Worm (Caenorhabditis elegans) whole organism, L4 larva: ENCODE data around the gene copb-2.

ENCODE experiments used
- D1046.2 ChIP-seq: fragments of 200-800 bp; sonication (Bioruptor generic); IDR thresholded peaks from 2 replicates; pipeline ENCODE4 v1.3.6; 2022; ENCODE audit warnings: missing genetic modification characterization, missing compliant biosample characterization
- F10B5.3 ChIP-seq: sonication (generic microtip); optimal IDR thresholded peaks from 2 replicates; lab custom pipeline; 2016; ENCODE audit warnings: mild to moderate bottlenecking, missing genetic modification characterization, missing compliant biosample characterization
- F26F4.8 ChIP-seq: fragments of 200-800 bp; sonication (Bioruptor generic); conservative IDR thresholded peaks from 2 replicates; pipeline ENCODE4 v1.3.6; 2022; ENCODE audit warnings: missing genetic modification characterization, missing compliant biosample characterization
- R02D3.7 ChIP-seq: fragments of 150-350 bp; sonication (generic microtip); optimal IDR thresholded peaks from 3 replicates; lab custom pipeline; 2014; ENCODE audit warnings: missing biosample characterization, missing genetic modification characterization
- T20F7.1 ChIP-seq: fragments of 200-800 bp; sonication (Bioruptor generic); optimal IDR thresholded peaks from 2 replicates; lab custom pipeline; 2018; ENCODE audit warnings: mild to moderate bottlenecking, missing genetic modification characterization, missing compliant biosample characterization
- T26A8.4 ChIP-seq: fragments of 200-800 bp; sonication (Bioruptor generic); IDR thresholded peaks from 2 replicates; pipeline ENCODE4 v1.3.6; 2022; ENCODE audit warnings: missing genetic modification characterization, missing compliant biosample characterization
- Y48G9A.11 ChIP-seq: fragments of 200-800 bp; sonication (Bioruptor generic); IDR thresholded peaks from 2 replicates; pipeline ENCODE4 v1.3.6; 2022; ENCODE audit warnings: missing genetic modification reagents, missing genetic modification characterization, missing compliant biosample characterization
- Y75B8A.6 ChIP-seq: fragments of 200-800 bp; sonication (Bioruptor generic); IDR thresholded peaks from 2 replicates; pipeline ENCODE4 v1.3.6; 2022; ENCODE audit warnings: missing genetic modification reagents, missing genetic modification characterization, missing compliant biosample characterization
- ZK337.2 ChIP-seq: fragments of 200-800 bp; sonication (Bioruptor generic); IDR thresholded peaks from 2 replicates; pipeline ENCODE4 v1.3.6; 2022; ENCODE audit warnings: missing genetic modification reagents, missing genetic modification characterization, missing compliant biosample characterization
- ama-1 ChIP-seq: fragments of 150-350 bp; optimal IDR thresholded peaks from 2 replicates; lab custom pipeline; 2014; ENCODE audit warnings: inconsistent platforms, mixed read lengths
- ceh-62 ChIP-seq: sonication (generic microtip); optimal IDR thresholded peaks from 2 replicates; lab custom pipeline; 2017; ENCODE audit warnings: missing biosample characterization, missing genetic modification characterization
- ces-1 ChIP-seq: fragments of 150-350 bp; sonication (generic microtip); optimal IDR thresholded peaks from 4 replicates; lab custom pipeline; 2014; ENCODE audit warnings: missing biosample characterization, missing genetic modification reagents, missing genetic modification characterization
- ctbp-1 ChIP-seq: fragments of 200-800 bp; sonication (Bioruptor generic); IDR thresholded peaks from 2 replicates; pipeline ENCODE4 v1.3.6; 2022; ENCODE audit warnings: missing genetic modification reagents, missing genetic modification characterization, missing compliant biosample characterization
- daf-16 ChIP-seq, 3 experiments: sonication (generic microtip); optimal IDR thresholded peaks; 2 replicates each; lab custom pipeline; 2016 to 2017; ENCODE audit warnings: missing genetic modification characterization in 3 of 3, missing genetic modification reagents in 3 of 3, mild to moderate bottlenecking in 2 of 3, missing compliant biosample characterization in 2 of 3, missing biosample characterization in 1 of 3, moderate library complexity in 1 of 3
- daf-19 ChIP-seq: fragments of 200-800 bp; sonication (Bioruptor generic); conservative IDR thresholded peaks from 2 replicates; pipeline ENCODE4 v1.3.6; 2022; ENCODE audit warnings: missing genetic modification characterization, missing compliant biosample characterization
- dmd-8 ChIP-seq: fragments of 200-800 bp; sonication (Bioruptor generic); IDR thresholded peaks from 2 replicates; pipeline ENCODE4 v1.3.6; 2022; ENCODE audit warnings: missing genetic modification characterization, missing compliant biosample characterization
- dpl-1 ChIP-seq: fragments of 150-350 bp; optimal IDR thresholded peaks from 2 replicates; lab custom pipeline; 2014; ENCODE audit warnings: missing biosample characterization, missing genetic modification reagents, missing genetic modification characterization
- dve-1 ChIP-seq: sonication (generic microtip); optimal IDR thresholded peaks from 2 replicates; lab custom pipeline; 2017; ENCODE audit warnings: antibody characterized with exemption, mild to moderate bottlenecking, missing genetic modification characterization, missing compliant biosample characterization; ENCODE audit not compliant: insufficient read depth
- egl-43 ChIP-seq: fragments of 200-800 bp; sonication (Bioruptor generic); IDR thresholded peaks from 2 replicates; pipeline ENCODE4 v1.3.6; 2022; ENCODE audit warnings: missing genetic modification reagents, missing genetic modification characterization, missing compliant biosample characterization
- gei-8 ChIP-seq: fragments of 200-800 bp; sonication (Bioruptor generic); optimal IDR thresholded peaks from 2 replicates; lab custom pipeline; 2018; ENCODE audit warnings: mild to moderate bottlenecking, missing genetic modification characterization, missing compliant biosample characterization
- hlh-30 ChIP-seq: sonication (generic microtip); optimal IDR thresholded peaks from 2 replicates; lab custom pipeline; 2017; ENCODE audit warnings: antibody characterized with exemption, mild to moderate bottlenecking, missing genetic modification characterization, missing compliant biosample characterization; ENCODE audit not compliant: insufficient read depth
- hmg-1.1 ChIP-seq: fragments of 200-800 bp; sonication (Bioruptor generic); IDR thresholded peaks from 2 replicates; pipeline ENCODE4 v1.3.6; 2022; ENCODE audit warnings: missing genetic modification reagents, missing genetic modification characterization, missing compliant biosample characterization
- jun-1 ChIP-seq: fragments of 150-350 bp; optimal IDR thresholded peaks from 2 replicates; lab custom pipeline; 2014; ENCODE audit warnings: missing biosample characterization, missing genetic modification reagents, missing genetic modification characterization
- lim-7 ChIP-seq: fragments of 200-800 bp; sonication (Bioruptor generic); IDR thresholded peaks from 2 replicates; pipeline ENCODE4 v1.3.6; 2022; ENCODE audit warnings: missing genetic modification characterization, missing compliant biosample characterization
- lin-13 ChIP-seq: fragments of 150-350 bp; optimal IDR thresholded peaks from 2 replicates; lab custom pipeline; 2014; ENCODE audit warnings: missing biosample characterization, missing genetic modification reagents, missing genetic modification characterization
- lin-38 ChIP-seq: fragments of 200-800 bp; sonication (Bioruptor generic); IDR thresholded peaks from 2 replicates; pipeline ENCODE4 v1.3.6; 2022; ENCODE audit warnings: missing genetic modification reagents, missing genetic modification characterization, missing compliant biosample characterization
- lir-3 ChIP-seq: sonication (generic microtip); optimal IDR thresholded peaks from 2 replicates; lab custom pipeline; 2016; ENCODE audit warnings: mild to moderate bottlenecking, missing genetic modification characterization, missing compliant biosample characterization
- madf-9 ChIP-seq: fragments of 200-800 bp; sonication (Bioruptor generic); conservative IDR thresholded peaks from 2 replicates; pipeline ENCODE4 v1.3.6; 2022; ENCODE audit warnings: missing genetic modification reagents, missing genetic modification characterization, missing compliant biosample characterization
- mdl-1 ChIP-seq, 2 experiments: fragments of 150-350 bp in 1 of 2; sonication (generic microtip) in 1 of 2; optimal IDR thresholded peaks; 2 replicates each; lab custom pipeline; 2014 to 2017; ENCODE audit warnings: missing biosample characterization in 2 of 2, missing genetic modification characterization in 2 of 2
- mdt-29 ChIP-seq: fragments of 200-800 bp; sonication (Bioruptor generic); IDR thresholded peaks from 2 replicates; pipeline ENCODE4 v1.3.6; 2022; ENCODE audit warnings: missing genetic modification reagents, missing genetic modification characterization, missing compliant biosample characterization
- mep-1 ChIP-seq: fragments of 150-350 bp; sonication (generic microtip); optimal IDR thresholded peaks from 3 replicates; lab custom pipeline; 2014; ENCODE audit warnings: missing biosample characterization, missing genetic modification characterization
- mes-2 ChIP-seq: sonication (generic microtip); optimal IDR thresholded peaks from 2 replicates; lab custom pipeline; 2016; ENCODE audit warnings: missing genotype, mild to moderate bottlenecking, missing genetic modification characterization, missing compliant biosample characterization; ENCODE audit not compliant: poor library complexity, severe bottlenecking
- mxl-2 ChIP-seq: fragments of 200-800 bp; sonication (Bioruptor generic); conservative IDR thresholded peaks from 2 replicates; pipeline ENCODE4 v1.3.6; 2022; ENCODE audit warnings: missing genetic modification reagents, missing genetic modification characterization, missing compliant biosample characterization
- nhr-10 ChIP-seq: fragments of 150-350 bp; optimal IDR thresholded peaks from 2 replicates; lab custom pipeline; 2014; ENCODE audit warnings: missing biosample characterization, missing genetic modification characterization
- nhr-28 ChIP-seq: fragments of 150-350 bp; optimal IDR thresholded peaks from 2 replicates; lab custom pipeline; 2014; ENCODE audit warnings: missing biosample characterization, missing genetic modification characterization
- nhr-48 ChIP-seq: sonication (generic microtip); optimal IDR thresholded peaks from 2 replicates; lab custom pipeline; 2016; ENCODE audit warnings: mild to moderate bottlenecking, missing genetic modification characterization, missing compliant biosample characterization
- nhr-6 ChIP-seq: fragments of 150-350 bp; optimal IDR thresholded peaks from 2 replicates; lab custom pipeline; 2014; ENCODE audit warnings: missing biosample characterization, missing genetic modification characterization
- pqm-1 ChIP-seq: sonication (generic microtip); optimal IDR thresholded peaks from 2 replicates; lab custom pipeline; 2017; ENCODE audit warnings: missing biosample characterization, missing genetic modification characterization
- rbr-2 ChIP-seq: sonication (generic microtip); optimal IDR thresholded peaks from 2 replicates; lab custom pipeline; 2016; ENCODE audit warnings: missing genotype, missing genetic modification characterization, missing compliant biosample characterization
- set-16 ChIP-seq: fragments of 200-800 bp; sonication (Bioruptor generic); IDR thresholded peaks from 2 replicates; pipeline ENCODE4 v1.3.6; 2022; ENCODE audit warnings: missing genetic modification reagents, missing genetic modification characterization, missing compliant biosample characterization
- skn-1 ChIP-seq: fragments of 150-350 bp; optimal IDR thresholded peaks from 2 replicates; lab custom pipeline; 2014; ENCODE audit warnings: missing biosample characterization, missing genetic modification characterization
- snpc-4 ChIP-seq: fragments of 150-350 bp; optimal IDR thresholded peaks from 2 replicates; lab custom pipeline; 2014; ENCODE audit warnings: missing biosample characterization, missing genetic modification characterization
- spr-1 ChIP-seq: sonication (generic microtip); optimal IDR thresholded peaks from 2 replicates; lab custom pipeline; 2016; ENCODE audit warnings: mild to moderate bottlenecking, missing genetic modification characterization, missing compliant biosample characterization
- spr-3 ChIP-seq: fragments of 200-800 bp; sonication (Bioruptor generic); optimal IDR thresholded peaks from 2 replicates; lab custom pipeline; 2018; ENCODE audit warnings: mild to moderate bottlenecking, missing genetic modification characterization, missing compliant biosample characterization
- tag-97 ChIP-seq: fragments of 200-800 bp; sonication (Bioruptor generic); IDR thresholded peaks from 2 replicates; pipeline ENCODE4 v1.3.6; 2022; ENCODE audit warnings: missing genetic modification characterization, missing compliant biosample characterization
- unc-130 ChIP-seq: sonication (generic microtip); optimal IDR thresholded peaks from 2 replicates; lab custom pipeline; 2016; ENCODE audit warnings: missing genetic modification reagents, missing genetic modification characterization, missing compliant biosample characterization
- zip-11 ChIP-seq: fragments of 200-800 bp; sonication (Bioruptor generic); IDR thresholded peaks from 2 replicates; pipeline ENCODE4 v1.3.6; 2022; ENCODE audit warnings: missing genetic modification characterization, missing compliant biosample characterization
- ztf-11 ChIP-seq: fragments of 150-350 bp; optimal IDR thresholded peaks from 2 replicates; lab custom pipeline; 2014; ENCODE audit warnings: missing biosample characterization, missing genetic modification characterization

Gene copb-2

DNA sequence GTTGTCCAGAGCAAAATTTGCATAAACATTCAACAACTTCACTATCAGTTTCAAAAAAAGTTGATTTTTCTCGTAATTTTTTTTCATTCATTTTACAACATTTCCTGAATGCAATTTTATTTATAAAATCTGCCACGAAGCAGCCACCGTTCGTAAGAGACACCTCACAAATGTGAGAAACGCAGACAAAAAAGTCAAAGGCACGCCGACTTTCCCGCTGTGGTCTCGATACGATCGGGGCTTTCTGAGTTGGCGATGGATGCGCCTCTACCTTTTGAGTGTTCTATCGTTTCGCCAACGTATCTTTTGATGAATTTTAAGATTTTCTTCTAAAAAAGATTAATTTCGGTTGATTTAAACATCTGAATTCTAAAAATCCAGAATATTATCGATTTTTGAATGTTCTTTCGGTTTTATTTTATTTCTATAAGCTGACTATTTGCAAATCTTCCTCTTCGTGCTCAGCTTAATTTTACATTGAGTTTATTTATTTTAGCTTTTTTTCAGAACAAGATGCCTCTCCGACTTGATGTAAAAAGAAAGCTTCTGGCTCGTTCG is at the start of gene copb-2:
copb-2 (plus strand) TSS at position 508 of the 558 bp plus-strand sequence.
- TF ChIP-seq Y48G9A.11 (GFP tag; lab: Robert Waterston, UW) = no peak
- TF ChIP-seq dve-1 (tag; lab: Kevin White, UChicago) = peak; percentile 83
- TF ChIP-seq snpc-4 = no peak
- no peak for TF ChIP-seq R02D3.7 (tag; lab: Kevin White, UChicago)
- no peak for TF ChIP-seq zip-11 (GFP tag; lab: Robert Waterston, UW)
- no peak for TF ChIP-seq nhr-48 (tag; lab: Kevin White, UChicago)
- no peak for TF ChIP-seq daf-16 (GFP tag; optimal IDR thresholded peaks at IDR 0.05; lab: Kevin White, UChicago)
- TF ChIP-seq daf-16 (tag; optimal IDR thresholded peaks at IDR 0.05; lab: Kevin White, UChicago) = peak; percentile 34
- peak in 1 of 2 experiments; percentile 33 for TF ChIP-seq mdl-1 (tag; optimal IDR thresholded peaks at IDR 0.05; lab: Kevin White, UChicago)
- TF ChIP-seq D1046.2 (GFP tag; lab: Robert Waterston, UW) = no peak
- no peak for TF ChIP-seq ztf-11 (tag; lab: Kevin White, UChicago)
- TF ChIP-seq hlh-30 (tag; lab: Kevin White, UChicago) = peak; percentile 52
- peak; percentile 58 for TF ChIP-seq dpl-1 (GFP tag; lab: Kevin White, UChicago)
- no peak for TF ChIP-seq ZK337.2
- no peak for TF ChIP-seq F10B5.3
- no peak for TF ChIP-seq jun-1 (tag; lab: Kevin White, UChicago)
- TF ChIP-seq mep-1 (tag; lab: Kevin White, UChicago) = no peak
- no peak for TF ChIP-seq ces-1 (GFP tag; lab: Kevin White, UChicago)
- peak; percentile 36; the same call in 1 of the 2 replicates for TF ChIP-seq T26A8.4 (GFP tag; lab: Robert Waterston, UW)
- no peak for TF ChIP-seq mdt-29 (GFP tag; lab: Robert Waterston, UW)
- TF ChIP-seq dmd-8 (GFP tag; lab: Robert Waterston, UW) = no peak
- peak; percentile 61 for TF ChIP-seq nhr-6
- TF ChIP-seq nhr-28 (tag; lab: Kevin White, UChicago) = peak; percentile 30
- 0 out of 2 replicates have a peak, but pooled peaks have one; percentile 48 for TF ChIP-seq hmg-1.1
- peak; percentile 10 for TF ChIP-seq ama-1
- peak; percentile 51 for TF ChIP-seq rbr-2
- TF ChIP-seq lin-13 (GFP tag; lab: Kevin White, UChicago) = peak; percentile 52
- no peak for TF ChIP-seq gei-8 (GFP tag; lab: Kevin White, UChicago)
- TF ChIP-seq spr-3 = no peak
- TF ChIP-seq unc-130 (GFP tag; lab: Kevin White, UChicago) = no peak
- peak; percentile 4 for TF ChIP-seq T20F7.1 (GFP tag; lab: Kevin White, UChicago)
- TF ChIP-seq mxl-2 = no peak
- peak; percentile 80 for TF ChIP-seq mes-2
- TF ChIP-seq ceh-62 (tag; lab: Kevin White, UChicago) = no peak

- TF ChIP-seq lim-7 = 0 out of 2 replicates have a peak, but pooled peaks have one; percentile 22
- peak; percentile 59; the same call in 1 of the 2 replicates for TF ChIP-seq set-16 (GFP tag; lab: Robert Waterston, UW)
- TF ChIP-seq, all 104 proteins: peak for 2; not testable (repeated sequence) for 102
These were observed 48.8 kb upstream of the copb-2 start for ce11 chrIV:9410766-9411165.

DNA sequence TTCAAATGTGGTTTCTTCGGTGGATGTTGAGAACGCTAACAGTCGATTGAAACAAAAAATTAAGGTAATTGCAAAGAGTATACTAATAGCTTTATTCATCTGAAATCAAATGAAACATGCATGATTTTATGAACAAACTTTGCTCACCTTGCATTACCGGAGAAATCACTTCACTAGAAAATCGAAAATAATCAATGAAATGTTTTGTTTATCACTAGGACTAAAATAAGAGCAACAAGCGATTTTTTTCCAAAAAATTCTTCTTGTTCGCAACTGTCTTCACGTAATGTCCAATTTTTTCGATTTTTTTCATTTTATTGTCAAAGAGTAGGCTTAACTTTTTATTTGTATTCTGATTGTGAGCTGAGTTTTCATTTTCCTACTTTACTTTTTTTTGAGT is 37.1 kb upstream of the copb-2 start, which contains the start of gene F56D5.9:
F56D5.9 (minus strand) TSS at position 101 of the 400 bp plus-strand sequence.
- TF ChIP-seq daf-19 (GFP tag; lab: Robert Waterston, UW) (no peak), set-16 (GFP tag; lab: Robert Waterston, UW) (no peak), tag-97 (GFP tag; lab: Robert Waterston, UW) (no peak), T20F7.1 (GFP tag; lab: Kevin White, UChicago) (no peak), lin-13 (GFP tag; lab: Kevin White, UChicago) (no peak), egl-43 (no peak), lin-38 (GFP tag; lab: Robert Waterston, UW) (no peak), pqm-1 (tag; lab: Kevin White, UChicago) (no peak), mxl-2 (no peak), dmd-8 (GFP tag; lab: Robert Waterston, UW) (no peak), madf-9 (GFP tag; lab: Robert Waterston, UW) (no peak), lir-3 (tag; lab: Kevin White, UChicago) (no peak), nhr-10 (tag; lab: Kevin White, UChicago) (no peak), R02D3.7 (tag; lab: Kevin White, UChicago) (no peak), Y75B8A.6 (no peak), ctbp-1 (GFP tag; lab: Robert Waterston, UW) (no peak), skn-1 (tag; lab: Kevin White, UChicago) (no peak), F26F4.8 (GFP tag; lab: Robert Waterston, UW) (no peak), spr-1 (tag; lab: Kevin White, UChicago) (no peak), spr-3 (no peak)
